Worm (Caenorhabditis elegans): ENCODE measurements around the gene Y53G8AM.4.

- no peak for TF ChIP-seq pha-4 (tag; optimal IDR thresholded peaks at IDR 0.05)
- TF ChIP-seq unc-120 (tag; optimal IDR thresholded peaks at IDR 0.05; ENCODE audit: poor library complexity, severe bottlenecking), result no peak
- TF ChIP-seq unc-62 (GFP tag; optimal IDR thresholded peaks at IDR 0.05), result no peak
- no peak for TF ChIP-seq mls-2 (tag; optimal IDR thresholded peaks at IDR 0.05)
Observed at ce11 chrIII:3232650-3233152, 22.8 kb downstream of the Y53G8AM.4 start, which contains the start of gene Y53G8AL.1.
